Worm (Caenorhabditis elegans) whole organism, L2 larva: Measurements from ENCODE around the gene pqn-37.
A peak's percentile ranks its signal among the peaks of the same experiment; 100 is the strongest.

Experiments
- C34F6.9 ChIP-seq: fragments of 150-350 bp; optimal IDR thresholded peaks from 2 replicates; lab custom pipeline; 2014; ENCODE audit warnings: missing biosample characterization, missing genetic modification characterization
- F13H6.1 ChIP-seq: sonication (generic microtip); optimal IDR thresholded peaks from 2 replicates; lab custom pipeline; 2016; ENCODE audit warnings: missing genetic modification characterization, missing compliant biosample characterization
- R02D3.7 ChIP-seq: fragments of 150-350 bp; optimal IDR thresholded peaks from 2 replicates; lab custom pipeline; 2014; ENCODE audit warnings: missing biosample characterization, missing genetic modification characterization
- Y55F3AM.14 ChIP-seq: fragments of 200-800 bp; sonication (Bioruptor generic); optimal IDR thresholded peaks from 2 replicates; lab custom pipeline; 2018; ENCODE audit warnings: mild to moderate bottlenecking, missing genetic modification characterization, missing compliant biosample characterization
- aly-2 ChIP-seq: fragments of 150-350 bp; optimal IDR thresholded peaks from 2 replicates; lab custom pipeline; 2014; ENCODE audit warnings: missing biosample characterization, missing genetic modification characterization
- ama-1 ChIP-seq: fragments of 150-350 bp; optimal IDR thresholded peaks from 2 replicates; lab custom pipeline; 2018; ENCODE audit warnings: inconsistent platforms
- blmp-1 ChIP-seq: sonication (generic microtip); optimal IDR thresholded peaks from 2 replicates; lab custom pipeline; 2017; ENCODE audit warnings: missing genetic modification characterization, mild to moderate bottlenecking, missing compliant biosample characterization, antibody characterized with exemption, moderate library complexity; ENCODE audit not compliant: insufficient read depth
- ceh-16 ChIP-seq: fragments of 150-350 bp; optimal IDR thresholded peaks from 2 replicates; lab custom pipeline; 2014; ENCODE audit warnings: missing biosample characterization, missing genetic modification characterization
- ceh-82 ChIP-seq: fragments of 150-350 bp; optimal IDR thresholded peaks from 2 replicates; lab custom pipeline; 2014; ENCODE audit warnings: missing biosample characterization, missing genetic modification characterization
- crh-2 ChIP-seq: sonication (generic microtip); optimal IDR thresholded peaks from 2 replicates; lab custom pipeline; 2017; ENCODE audit warnings: missing biosample characterization, missing genetic modification characterization
- dmd-4 ChIP-seq: sonication (generic microtip); optimal IDR thresholded peaks from 2 replicates; lab custom pipeline; 2017; ENCODE audit warnings: missing biosample characterization, missing genetic modification characterization
- elt-1 ChIP-seq: fragments of 150-350 bp; optimal IDR thresholded peaks from 2 replicates; lab custom pipeline; 2014; ENCODE audit warnings: missing biosample characterization, missing genetic modification characterization
- fos-1 ChIP-seq: fragments of 150-350 bp; optimal IDR thresholded peaks from 2 replicates; lab custom pipeline; 2014; ENCODE audit warnings: missing biosample characterization, missing genetic modification characterization
- lin-11 ChIP-seq: fragments of 150-350 bp; sonication (generic microtip); optimal IDR thresholded peaks from 2 replicates; lab custom pipeline; 2014; ENCODE audit warnings: missing biosample characterization, missing genetic modification characterization, inconsistent platforms, mixed read lengths
- lin-13 ChIP-seq: fragments of 150-350 bp; optimal IDR thresholded peaks from 2 replicates; lab custom pipeline; 2014; ENCODE audit warnings: missing biosample characterization, missing genetic modification reagents, missing genetic modification characterization
- lsy-2 ChIP-seq, 2 experiments: fragments of 150-350 bp in 1 of 2; sonication (generic microtip) in 1 of 2; optimal IDR thresholded peaks; 2 replicates each; lab custom pipeline; 2014 to 2017; ENCODE audit warnings: missing biosample characterization in 2 of 2, missing genetic modification characterization in 2 of 2
- mab-5 ChIP-seq: fragments of 150-350 bp; optimal IDR thresholded peaks from 2 replicates; lab custom pipeline; 2014; ENCODE audit warnings: missing biosample characterization, missing genetic modification characterization
- mbf-1 ChIP-seq: sonication (generic microtip); optimal IDR thresholded peaks from 2 replicates; lab custom pipeline; 2017; ENCODE audit warnings: missing biosample characterization, missing genetic modification characterization
- mdl-1 ChIP-seq, 2 experiments: fragments of 150-350 bp in 1 of 2; sonication (generic microtip) in 1 of 2; optimal IDR thresholded peaks; 2 replicates each; lab custom pipeline; 2017; ENCODE audit warnings: missing biosample characterization in 2 of 2, missing genetic modification characterization in 2 of 2
- nhr-10 ChIP-seq: sonication (generic microtip); optimal IDR thresholded peaks from 2 replicates; lab custom pipeline; 2017; ENCODE audit warnings: missing biosample characterization, missing genetic modification characterization
- nhr-11 ChIP-seq: fragments of 150-350 bp; optimal IDR thresholded peaks from 2 replicates; lab custom pipeline; 2014; ENCODE audit warnings: missing biosample characterization, missing genetic modification characterization
- nhr-12 ChIP-seq: fragments of 150-350 bp; optimal IDR thresholded peaks from 2 replicates; lab custom pipeline; 2014; ENCODE audit warnings: missing biosample characterization, missing genetic modification characterization
- nhr-129 ChIP-seq: fragments of 150-350 bp; optimal IDR thresholded peaks from 2 replicates; lab custom pipeline; 2014; ENCODE audit warnings: missing biosample characterization, missing genetic modification characterization
- nhr-21 ChIP-seq: fragments of 150-350 bp; optimal IDR thresholded peaks from 2 replicates; lab custom pipeline; 2014; ENCODE audit warnings: missing biosample characterization, missing genetic modification characterization
- nhr-23 ChIP-seq: fragments of 150-350 bp; optimal IDR thresholded peaks from 2 replicates; lab custom pipeline; 2014; ENCODE audit warnings: missing biosample characterization, missing genetic modification reagents, missing genetic modification characterization
- nhr-237 ChIP-seq: fragments of 150-350 bp; optimal IDR thresholded peaks from 2 replicates; lab custom pipeline; 2014; ENCODE audit warnings: missing biosample characterization, missing genetic modification characterization
- nhr-25 ChIP-seq: fragments of 150-350 bp; sonication (generic microtip); optimal IDR thresholded peaks from 3 replicates; lab custom pipeline; 2014; ENCODE audit warnings: missing biosample characterization, missing genetic modification characterization
- nhr-6 ChIP-seq: fragments of 150-350 bp; optimal IDR thresholded peaks from 2 replicates; lab custom pipeline; 2014; ENCODE audit warnings: missing biosample characterization, missing genetic modification characterization
- nhr-77 ChIP-seq: fragments of 150-350 bp; optimal IDR thresholded peaks from 2 replicates; lab custom pipeline; 2014; ENCODE audit warnings: missing biosample characterization, missing genetic modification characterization
- peb-1 ChIP-seq: fragments of 150-350 bp; optimal IDR thresholded peaks from 2 replicates; lab custom pipeline; 2014; ENCODE audit warnings: missing biosample characterization, missing genetic modification characterization
- sem-4 ChIP-seq: fragments of 150-350 bp; optimal IDR thresholded peaks from 2 replicates; lab custom pipeline; 2014; ENCODE audit warnings: missing biosample characterization, missing genetic modification reagents, missing genetic modification characterization
- skn-1 ChIP-seq: sonication (generic microtip); optimal IDR thresholded peaks from 2 replicates; lab custom pipeline; 2017; ENCODE audit warnings: missing biosample characterization, missing genetic modification characterization
- sma-3 ChIP-seq: sonication (generic microtip); optimal IDR thresholded peaks from 2 replicates; lab custom pipeline; 2016; ENCODE audit warnings: missing genetic modification reagents, missing genetic modification characterization, missing compliant biosample characterization
- sma-9 ChIP-seq, 2 experiments: fragments of 150-350 bp in 1 of 2; sonication (generic microtip) in 1 of 2; optimal IDR thresholded peaks; 2 replicates each; lab custom pipeline; 2014 to 2016; ENCODE audit warnings: missing genetic modification characterization in 2 of 2, mild to moderate bottlenecking in 1 of 2, missing biosample characterization in 1 of 2, missing compliant biosample characterization in 1 of 2, missing genetic modification reagents in 1 of 2, moderate library complexity in 1 of 2
- snpc-4 ChIP-seq: fragments of 150-350 bp; optimal IDR thresholded peaks from 2 replicates; lab custom pipeline; 2014; ENCODE audit warnings: missing biosample characterization, missing genetic modification characterization
- unc-39 ChIP-seq: fragments of 150-350 bp; optimal IDR thresholded peaks from 2 replicates; lab custom pipeline; 2014; ENCODE audit warnings: missing biosample characterization, missing genetic modification characterization
- unc-55 ChIP-seq: fragments of 150-350 bp; sonication (generic microtip); optimal IDR thresholded peaks from 3 replicates; lab custom pipeline; 2014; ENCODE audit warnings: missing biosample characterization, missing genetic modification reagents, missing genetic modification characterization
- unc-62 ChIP-seq: fragments of 150-350 bp; optimal IDR thresholded peaks from 2 replicates; lab custom pipeline; 2014; ENCODE audit warnings: missing biosample characterization, missing genetic modification reagents, missing genetic modification characterization
- zag-1 ChIP-seq: fragments of 150-350 bp; optimal IDR thresholded peaks from 2 replicates; lab custom pipeline; 2014; ENCODE audit warnings: missing biosample characterization, missing genetic modification characterization
- ztf-1 ChIP-seq: fragments of 200-800 bp; sonication (Bioruptor generic); conservative IDR thresholded peaks from 2 replicates; pipeline ENCODE4 v1.3.6; 2022; ENCODE audit warnings: missing genetic modification characterization, missing compliant biosample characterization
- ztf-11 ChIP-seq: sonication (generic microtip); optimal IDR thresholded peaks from 2 replicates; lab custom pipeline; 2017; ENCODE audit warnings: missing biosample characterization, missing genetic modification characterization

pqn-37 gene

ce11 chrX:3271673-3272072 is 21.3 kb upstream of the pqn-37 start, which contains the start of gene K09C4.9:
TSS of gene K09C4.9 (minus strand) at chrX:3271773.
- TF ChIP-seq nhr-23 (tag; lab: Kevin White, UChicago) (no peak), blmp-1 (no peak), nhr-12 (tag; lab: Kevin White, UChicago) (no peak), peb-1 (no peak), ceh-82 (no peak), nhr-10 (tag; lab: Kevin White, UChicago) (no peak), ztf-11 (tag; lab: Kevin White, UChicago) (no peak), nhr-25 (tag; lab: Kevin White, UChicago) (no peak), crh-2 (tag; lab: Kevin White, UChicago) (no peak), nhr-21 (no peak), sma-9 (GFP tag; optimal IDR thresholded peaks at IDR 0.05; lab: Kevin White, UChicago) (no peak), sma-9 (tag; optimal IDR thresholded peaks at IDR 0.05; lab: Kevin White, UChicago) (no peak), Y55F3AM.14 (GFP tag; lab: Kevin White, UChicago) (no peak), snpc-4 (no peak), mdl-1 (tag; optimal IDR thresholded peaks at IDR 0.05; lab: Kevin White, UChicago) (no peak), elt-1 (tag; lab: Kevin White, UChicago) (no peak), nhr-237 (tag; lab: Kevin White, UChicago) (no peak)

ce11 chrX:3270806-3271205 is 20.5 kb upstream of the pqn-37 start, which contains the start of gene sul-1:
TSS of gene sul-1 (minus strand) at chrX:3270906.
- TF ChIP-seq elt-1 (tag; lab: Kevin White, UChicago) (no peak), lin-13 (GFP tag; lab: Kevin White, UChicago) (no peak), sem-4 (tag; lab: Kevin White, UChicago) (no peak), mbf-1 (tag; lab: Kevin White, UChicago) (no peak), unc-39 (tag; lab: Kevin White, UChicago) (no peak), unc-55 (GFP tag; lab: Kevin White, UChicago) (no peak)

ce11 chrX:3262600-3262999 is 12.3 kb upstream of the pqn-37 start, which contains the start of gene fbxb-71:
TSS of gene fbxb-71 (plus strand) at chrX:3262900.
- TF ChIP-seq R02D3.7 (tag; lab: Kevin White, UChicago): no peak
- no peak for TF ChIP-seq ceh-82
- TF ChIP-seq lsy-2 (tag; optimal IDR thresholded peaks at IDR 0.05; lab: Kevin White, UChicago): no peak
- no peak for TF ChIP-seq crh-2 (tag; lab: Kevin White, UChicago)
- TF ChIP-seq lin-11: no peak
- no peak for TF ChIP-seq peb-1
- no peak for TF ChIP-seq blmp-1
- TF ChIP-seq C34F6.9: no peak

ce11 chrX:3260509-3260908 is 10.2 kb upstream of the pqn-37 start, which contains the start of gene lbp-2:
TSS of gene lbp-2 (plus strand) at chrX:3260610.
- TF ChIP-seq nhr-129 (tag; lab: Kevin White, UChicago) (peak; percentile 53), mab-5 (peak; percentile 3), lsy-2 (tag; optimal IDR thresholded peaks at IDR 0.05; lab: Kevin White, UChicago) (no peak)
- TF ChIP-seq, all 48 proteins: peak for 2

ce11 chrX:3258842-3259241 is 8.5 kb upstream of the pqn-37 start, which contains the start of gene lbp-1:
TSS of gene lbp-1 (plus strand) at chrX:3259142.
- TF ChIP-seq dmd-4 (tag; lab: Kevin White, UChicago) (no peak), mbf-1 (tag; lab: Kevin White, UChicago) (no peak), nhr-11 (tag; lab: Kevin White, UChicago) (no peak), snpc-4 (no peak), nhr-6 (tag; lab: Kevin White, UChicago) (no peak)
- TF ChIP-seq, all 48 proteins: peak for 0

- TF ChIP-seq lsy-2 (tag; optimal IDR thresholded peaks at IDR 0.05; lab: Kevin White, UChicago) (peak in 1 of 2 experiments; percentile 30), nhr-12 (tag; lab: Kevin White, UChicago) (no peak), F13H6.1 (tag; lab: Kevin White, UChicago) (peak; percentile 37), Y55F3AM.14 (GFP tag; lab: Kevin White, UChicago) (no peak), ceh-16 (no peak), ceh-82 (no peak), crh-2 (tag; lab: Kevin White, UChicago) (peak; percentile 85), nhr-11 (tag; lab: Kevin White, UChicago) (no peak), nhr-237 (tag; lab: Kevin White, UChicago) (no peak), nhr-6 (tag; lab: Kevin White, UChicago) (no peak), sma-3 (GFP tag; lab: Kevin White, UChicago) (peak; percentile 17), aly-2 (tag; lab: Kevin White, UChicago) (no peak), nhr-77 (no peak), zag-1 (tag; lab: Kevin White, UChicago) (no peak), mdl-1 (tag; optimal IDR thresholded peaks at IDR 0.05; lab: Kevin White, UChicago) (no peak), fos-1 (tag; lab: Kevin White, UChicago) (peak; percentile 98), R02D3.7 (tag; lab: Kevin White, UChicago) (no peak), snpc-4 (no peak), unc-62 (GFP tag; lab: Kevin White, UChicago) (no peak), skn-1 (tag; lab: Kevin White, UChicago) (no peak), ztf-1 (GFP tag; lab: Robert Waterston, UW) (no peak), nhr-25 (tag; lab: Kevin White, UChicago) (no peak), ama-1 (lab: Kevin White, UChicago) (no peak)
These were observed 6.6 kb upstream of the pqn-37 start, which contains the start of gene lbp-3 for ce11 chrX:3256784-3257493. TSS of gene lbp-3 (plus strand) at chrX:3257372.
